Worm (Caenorhabditis elegans): ENCODE measurements around the gene grl-2.

- TF ChIP-seq mab-5 (tag; optimal IDR thresholded peaks at IDR 0.05) (no peak), egl-27 (tag; optimal IDR thresholded peaks at IDR 0.05) (no peak), unc-39 (tag; optimal IDR thresholded peaks at IDR 0.05) (no peak), unc-62 (GFP tag; optimal IDR thresholded peaks at IDR 0.05) (no peak), nhr-237 (tag; optimal IDR thresholded peaks at IDR 0.05) (no peak), nhr-25 (tag; optimal IDR thresholded peaks at IDR 0.05) (no peak), skn-1 (tag; optimal IDR thresholded peaks at IDR 0.05) (no peak), unc-55 (GFP tag; optimal IDR thresholded peaks at IDR 0.05) (no peak)
Measured at ce11 chrV:12988256-12988655, 43.4 kb downstream of the grl-2 start, which contains the start of gene F15B9.8.
